Worm (Caenorhabditis elegans) whole organism, young adult: ENCODE data around the gene hmgr-1.
A peak's percentile ranks its signal among the peaks of the same experiment; 100 is the strongest.

Source experiments
- B0035.1 ChIP-seq: sonication (generic microtip); optimal IDR thresholded peaks from 2 replicates; lab custom pipeline; 2016; ENCODE audit warnings: missing genetic modification characterization, mild to moderate bottlenecking, missing compliant biosample characterization, missing genotype, missing genetic modification reagents
- B0261.1 ChIP-seq: sonication (generic microtip); optimal IDR thresholded peaks from 2 replicates; lab custom pipeline; 2016; ENCODE audit warnings: mild to moderate bottlenecking, missing genetic modification characterization, moderate library complexity, missing compliant biosample characterization
- F22D6.2 ChIP-seq: sonication (generic microtip); optimal IDR thresholded peaks from 2 replicates; lab custom pipeline; 2016; ENCODE audit warnings: mild to moderate bottlenecking, missing genetic modification characterization, missing compliant biosample characterization
- F49E8.2 ChIP-seq: sonication (generic microtip); optimal IDR thresholded peaks from 3 replicates; lab custom pipeline; 2017; ENCODE audit warnings: missing genetic modification characterization, mild to moderate bottlenecking, missing compliant biosample characterization, antibody characterized with exemption, moderate library complexity; ENCODE audit not compliant: insufficient read depth
- F52B5.7 ChIP-seq: sonication (generic microtip); optimal IDR thresholded peaks from 2 replicates; lab custom pipeline; 2016; ENCODE audit warnings: mild to moderate bottlenecking, missing genetic modification characterization, missing compliant biosample characterization
- F57A8.1 ChIP-seq: fragments of 200-800 bp; sonication (Bioruptor generic); optimal IDR thresholded peaks from 2 replicates; lab custom pipeline; 2018; ENCODE audit warnings: mild to moderate bottlenecking, missing genetic modification characterization, moderate library complexity, missing compliant biosample characterization
- F57C9.4 ChIP-seq: sonication (generic microtip); optimal IDR thresholded peaks from 2 replicates; lab custom pipeline; 2017; ENCODE audit warnings: mild to moderate bottlenecking, missing genetic modification characterization, missing compliant biosample characterization
- K11D2.4 ChIP-seq: fragments of 200-800 bp; sonication (Bioruptor generic); IDR thresholded peaks from 2 replicates; pipeline ENCODE4 v1.3.6; 2022; ENCODE audit warnings: missing genetic modification reagents, missing genetic modification characterization, missing compliant biosample characterization
- T26A5.8 ChIP-seq: sonication (generic microtip); optimal IDR thresholded peaks from 2 replicates; lab custom pipeline; 2016; ENCODE audit warnings: missing genetic modification characterization, missing compliant biosample characterization
- Y53F4B.3 ChIP-seq: fragments of 200-800 bp; sonication (Bioruptor generic); IDR thresholded peaks from 2 replicates; pipeline ENCODE4 v1.3.6; 2022; ENCODE audit warnings: missing genetic modification reagents, missing genetic modification characterization, missing compliant biosample characterization
- Y53G8AR.9 ChIP-seq: fragments of 200-800 bp; sonication (Bioruptor generic); conservative IDR thresholded peaks from 2 replicates; pipeline ENCODE4 v1.3.6; 2022; ENCODE audit warnings: missing genetic modification reagents, missing genetic modification characterization, missing compliant biosample characterization
- Y56A3A.18 ChIP-seq: fragments of 200-800 bp; sonication (Bioruptor generic); IDR thresholded peaks from 2 replicates; pipeline ENCODE4 v1.3.6; 2022; ENCODE audit warnings: missing genetic modification reagents, missing genetic modification characterization, missing compliant biosample characterization
- ZK185.1 ChIP-seq: sonication (generic microtip); optimal IDR thresholded peaks from 2 replicates; lab custom pipeline; 2016; ENCODE audit warnings: mild to moderate bottlenecking, missing genetic modification characterization, missing compliant biosample characterization; ENCODE audit not compliant: poor library complexity, severe bottlenecking
- akir-1 ChIP-seq: fragments of 200-800 bp; sonication (Bioruptor generic); optimal IDR thresholded peaks from 2 replicates; lab custom pipeline; 2018; ENCODE audit warnings: mild to moderate bottlenecking, missing genetic modification characterization, moderate library complexity, missing compliant biosample characterization
- ama-1 ChIP-seq, 3 experiments: fragments of 150-350 bp in 1 of 3; sonication (generic microtip) in 2 of 3; optimal IDR thresholded peaks; 2 replicates each; lab custom pipeline; 2014 to 2018; ENCODE audit warnings: missing biosample characterization in 2 of 3, missing genetic modification characterization in 2 of 3, missing genetic modification reagents in 2 of 3
- atf-7 ChIP-seq: sonication (generic microtip); optimal IDR thresholded peaks from 2 replicates; lab custom pipeline; 2017; ENCODE audit warnings: mild to moderate bottlenecking, missing genetic modification characterization, missing compliant biosample characterization
- athp-1 ChIP-seq: sonication (generic microtip); optimal IDR thresholded peaks from 2 replicates; lab custom pipeline; 2017; ENCODE audit warnings: mild to moderate bottlenecking, missing genetic modification characterization, missing compliant biosample characterization
- attf-5 ChIP-seq: fragments of 200-800 bp; sonication (Bioruptor generic); optimal IDR thresholded peaks from 2 replicates; lab custom pipeline; 2018; ENCODE audit warnings: mild to moderate bottlenecking, missing genetic modification characterization, missing compliant biosample characterization
- cebp-1 ChIP-seq, 2 experiments: fragments of 200-800 bp in 1 of 2; sonication (Bioruptor generic) in 1 of 2; sonication (generic microtip) in 1 of 2; IDR thresholded peaks in 1 of 2; optimal IDR thresholded peaks in 1 of 2; 2 replicates each; pipeline versions ENCODE4 v1.3.6 to Lab custom; 2017 to 2022; ENCODE audit warnings: missing compliant biosample characterization in 2 of 2, missing genetic modification characterization in 2 of 2, mild to moderate bottlenecking in 1 of 2, missing genetic modification reagents in 1 of 2, moderate library complexity in 1 of 2
- ceh-27 ChIP-seq: fragments of 200-800 bp; sonication (Bioruptor generic); optimal IDR thresholded peaks from 2 replicates; lab custom pipeline; 2018; ENCODE audit warnings: mild to moderate bottlenecking, missing genetic modification characterization, moderate library complexity, missing compliant biosample characterization
- ceh-40 ChIP-seq: fragments of 200-800 bp; sonication (Bioruptor generic); IDR thresholded peaks from 2 replicates; pipeline ENCODE4 v1.3.6; 2022; ENCODE audit warnings: missing genetic modification characterization, missing compliant biosample characterization
- ceh-91 ChIP-seq: fragments of 200-800 bp; sonication (Bioruptor generic); IDR thresholded peaks from 2 replicates; pipeline ENCODE4 v1.3.6; 2022; ENCODE audit warnings: missing genetic modification reagents, missing genetic modification characterization, missing compliant biosample characterization
- hlh-12 ChIP-seq: sonication (generic microtip); optimal IDR thresholded peaks from 2 replicates; lab custom pipeline; 2016; ENCODE audit warnings: missing genetic modification characterization, missing compliant biosample characterization
- hlh-26 ChIP-seq: fragments of 200-800 bp; sonication (Bioruptor generic); conservative IDR thresholded peaks from 2 replicates; pipeline ENCODE4 v1.3.6; 2022; ENCODE audit warnings: missing genetic modification reagents, missing genetic modification characterization, missing compliant biosample characterization
- lin-26 ChIP-seq: fragments of 200-800 bp; sonication (Bioruptor generic); IDR thresholded peaks from 2 replicates; pipeline ENCODE4 v1.3.6; 2022; ENCODE audit warnings: missing genetic modification reagents, missing genetic modification characterization, missing compliant biosample characterization
- lin-40 ChIP-seq: sonication (generic microtip); optimal IDR thresholded peaks from 2 replicates; lab custom pipeline; 2016; ENCODE audit warnings: missing genetic modification characterization, mild to moderate bottlenecking, missing compliant biosample characterization, missing genotype, missing genetic modification reagents
- lin-54 ChIP-seq: fragments of 200-800 bp; sonication (Bioruptor generic); optimal IDR thresholded peaks from 2 replicates; lab custom pipeline; 2018; ENCODE audit warnings: mild to moderate bottlenecking, missing genetic modification characterization, missing compliant biosample characterization
- lir-1 ChIP-seq: fragments of 200-800 bp; sonication (Bioruptor generic); conservative IDR thresholded peaks from 2 replicates; pipeline ENCODE4 v1.3.6; 2022; ENCODE audit warnings: missing genetic modification reagents, missing genetic modification characterization, missing compliant biosample characterization
- lsl-1 ChIP-seq: fragments of 200-800 bp; sonication (Bioruptor generic); optimal IDR thresholded peaks from 2 replicates; lab custom pipeline; 2018; ENCODE audit warnings: mild to moderate bottlenecking, missing genetic modification characterization, moderate library complexity, missing compliant biosample characterization
- madf-10 ChIP-seq: sonication (generic microtip); optimal IDR thresholded peaks from 2 replicates; lab custom pipeline; 2016; ENCODE audit warnings: mild to moderate bottlenecking, missing genetic modification characterization, missing compliant biosample characterization
- madf-3 ChIP-seq: fragments of 200-800 bp; sonication (Bioruptor generic); IDR thresholded peaks from 2 replicates; pipeline ENCODE4 v1.3.6; 2022; ENCODE audit warnings: missing genetic modification reagents, missing genetic modification characterization, missing compliant biosample characterization
- madf-8 ChIP-seq: fragments of 200-800 bp; sonication (Bioruptor generic); conservative IDR thresholded peaks from 2 replicates; pipeline ENCODE4 v1.3.6; 2022; ENCODE audit warnings: missing genetic modification reagents, missing genetic modification characterization, missing compliant biosample characterization
- mel-28 ChIP-seq: sonication (generic microtip); optimal IDR thresholded peaks from 2 replicates; lab custom pipeline; 2016; ENCODE audit warnings: borderline replicate concordance, mild to moderate bottlenecking, missing genetic modification characterization, missing compliant biosample characterization
- mes-4 ChIP-seq: sonication (generic microtip); optimal IDR thresholded peaks from 2 replicates; lab custom pipeline; 2016; ENCODE audit warnings: missing genotype, missing genetic modification characterization, missing compliant biosample characterization
- nfya-1 ChIP-seq: sonication (generic microtip); optimal IDR thresholded peaks from 2 replicates; lab custom pipeline; 2017; ENCODE audit warnings: antibody characterized with exemption, missing compliant biosample characterization, missing genetic modification characterization, borderline replicate concordance; ENCODE audit not compliant: insufficient read depth
- nhr-80 ChIP-seq: sonication (generic microtip); optimal IDR thresholded peaks from 2 replicates; lab custom pipeline; 2016; ENCODE audit warnings: missing genetic modification characterization, missing compliant biosample characterization
- repo-1 ChIP-seq: sonication (generic microtip); optimal IDR thresholded peaks from 2 replicates; lab custom pipeline; 2017; ENCODE audit warnings: mild to moderate bottlenecking, missing genetic modification characterization, missing compliant biosample characterization
- snpc-1.1 ChIP-seq: sonication (generic microtip); optimal IDR thresholded peaks from 2 replicates; lab custom pipeline; 2017; ENCODE audit warnings: missing genetic modification characterization, mild to moderate bottlenecking, missing compliant biosample characterization, antibody characterized with exemption, moderate library complexity, missing genotype, missing genetic modification reagents; ENCODE audit not compliant: insufficient read depth
- snpc-1.3 ChIP-seq: sonication (generic microtip); optimal IDR thresholded peaks from 2 replicates; lab custom pipeline; 2017; ENCODE audit warnings: missing genetic modification characterization, mild to moderate bottlenecking, missing compliant biosample characterization, antibody characterized with exemption, moderate library complexity, missing genotype, missing genetic modification reagents; ENCODE audit not compliant: insufficient read depth
- tbp1 ChIP-seq: fragments of 200-800 bp; sonication (Bioruptor generic); optimal IDR thresholded peaks from 2 replicates; lab custom pipeline; 2018; ENCODE audit warnings: mild to moderate bottlenecking, missing genetic modification characterization, missing compliant biosample characterization
- unc-62 ChIP-seq: fragments of 150-350 bp; optimal IDR thresholded peaks from 2 replicates; lab custom pipeline; 2014; ENCODE audit warnings: missing biosample characterization, missing genetic modification reagents, missing genetic modification characterization
- ztf-18 ChIP-seq: sonication (generic microtip); optimal IDR thresholded peaks from 2 replicates; lab custom pipeline; 2016; ENCODE audit warnings: missing genotype, mild to moderate bottlenecking, missing genetic modification characterization, missing compliant biosample characterization
- ztf-22 ChIP-seq: fragments of 200-800 bp; sonication (Bioruptor generic); optimal IDR thresholded peaks from 2 replicates; lab custom pipeline; 2018; ENCODE audit warnings: mild to moderate bottlenecking, missing genetic modification characterization, moderate library complexity, missing compliant biosample characterization
- ztf-25 ChIP-seq: fragments of 200-800 bp; sonication (Bioruptor generic); IDR thresholded peaks from 2 replicates; pipeline ENCODE4 v1.3.6; 2022; ENCODE audit warnings: missing genetic modification reagents, missing genetic modification characterization, missing compliant biosample characterization
- ztf-26 ChIP-seq: sonication (generic microtip); optimal IDR thresholded peaks from 2 replicates; lab custom pipeline; 2017; ENCODE audit warnings: missing genetic modification characterization, missing compliant biosample characterization
- ztf-28 ChIP-seq: fragments of 200-800 bp; sonication (Bioruptor generic); IDR thresholded peaks from 2 replicates; pipeline ENCODE4 v1.3.6; 2022; ENCODE audit warnings: missing genetic modification reagents, missing genetic modification characterization, missing compliant biosample characterization
- ztf-6 ChIP-seq: fragments of 200-800 bp; sonication (Bioruptor generic); IDR thresholded peaks from 2 replicates; pipeline ENCODE4 v1.3.6; 2022; ENCODE audit warnings: missing genetic modification reagents, missing genetic modification characterization, missing compliant biosample characterization

Gene hmgr-1

DNA sequence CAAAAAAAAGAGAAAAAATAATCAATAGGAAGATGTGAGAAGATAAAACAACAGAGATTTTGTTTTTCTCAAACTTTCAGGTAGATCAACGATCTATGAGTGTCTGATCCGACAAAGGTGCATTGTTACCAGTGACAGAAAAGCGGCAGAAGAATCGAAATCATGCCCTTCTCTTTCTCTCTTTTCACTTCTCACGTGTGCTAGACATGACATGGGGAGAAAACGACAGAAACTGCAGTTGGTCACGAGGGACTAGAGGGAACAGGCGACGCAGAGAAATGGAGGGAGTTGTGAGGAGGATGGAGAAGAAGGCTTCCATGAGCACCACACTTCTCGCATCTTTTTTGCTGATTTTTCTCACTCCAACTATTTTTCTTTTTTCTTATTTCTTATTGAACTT is 24.1 kb upstream of the hmgr-1 start, which contains the start of gene F56C9.10:
Gene F56C9.10, minus strand, starts transcription at position 97 of the 400 bp plus-strand sequence.
- TF ChIP-seq ztf-22 (no peak), F22D6.2 (tag; lab: Kevin White, UChicago) (peak; percentile 74), Y53F4B.3 (GFP tag; lab: Robert Waterston, UW) (no peak), repo-1 (tag; lab: Kevin White, UChicago) (peak; percentile 64), athp-1 (tag; lab: Kevin White, UChicago) (peak; percentile 75), lin-26 (peak; percentile 61), ama-1 (optimal IDR thresholded peaks at IDR 0.05; lab: Kevin White, UChicago) (no peak), ama-1 (GFP tag; optimal IDR thresholded peaks at IDR 0.05; lab: Kevin White, UChicago) (no peak), ceh-40 (GFP tag; lab: Robert Waterston, UW) (no peak), snpc-1.3 (no peak), lin-40 (tag; lab: Kevin White, UChicago) (peak; percentile 79), Y53G8AR.9 (peak; percentile 56; the same call in 1 of the 2 replicates), snpc-1.1 (no peak), madf-3 (GFP tag; lab: Robert Waterston, UW) (peak; percentile 77; the same call in 1 of the 2 replicates), attf-5 (peak; percentile 86), F57A8.1 (GFP tag; lab: Kevin White, UChicago) (no peak), T26A5.8 (tag; lab: Kevin White, UChicago) (no peak), mes-4 (tag; lab: Kevin White, UChicago) (no peak), K11D2.4 (GFP tag; lab: Robert Waterston, UW) (0 out of 2 replicates have a peak, but pooled peaks have one; percentile 35), lin-54 (GFP tag; lab: Kevin White, UChicago) (peak; percentile 50), ztf-25 (GFP tag; lab: Robert Waterston, UW) (no peak), ceh-91 (no peak), hlh-12 (tag; lab: Kevin White, UChicago) (no peak), cebp-1 (GFP tag; IDR thresholded peaks at IDR 0.05; lab: Robert Waterston, UW) (peak; percentile 78), cebp-1 (tag; optimal IDR thresholded peaks at IDR 0.05; lab: Kevin White, UChicago) (peak; percentile 86), F49E8.2 (tag; lab: Kevin White, UChicago) (no peak), ztf-18 (tag; lab: Kevin White, UChicago) (peak; percentile 16), atf-7 (tag; lab: Kevin White, UChicago) (peak; percentile 72), madf-8 (GFP tag; lab: Robert Waterston, UW) (no peak), ZK185.1 (tag; lab: Kevin White, UChicago) (peak; percentile 53), ceh-27 (GFP tag; lab: Kevin White, UChicago) (peak; percentile 83), nhr-80 (tag; lab: Kevin White, UChicago) (peak; percentile 78), ztf-6 (GFP tag; lab: Robert Waterston, UW) (0 out of 2 replicates have a peak, but pooled peaks have one; percentile 7), tbp1 (GFP tag; lab: Kevin White, UChicago) (peak; percentile 58), lir-1 (GFP tag; lab: Robert Waterston, UW) (no peak), ztf-28 (GFP tag; lab: Robert Waterston, UW) (no peak), ztf-26 (peak; percentile 62), nfya-1 (tag; lab: Kevin White, UChicago) (no peak), lsl-1 (no peak), B0035.1 (no peak), F57C9.4 (no peak), hlh-26 (GFP tag; lab: Robert Waterston, UW) (no peak), F52B5.7 (tag; lab: Kevin White, UChicago) (no peak), mel-28 (tag; lab: Kevin White, UChicago) (no peak), Y56A3A.18 (GFP tag; lab: Robert Waterston, UW) (no peak), madf-10 (peak; percentile 77), unc-62 (GFP tag; lab: Kevin White, UChicago) (peak; percentile 90), B0261.1 (tag; lab: Kevin White, UChicago) (no peak), akir-1 (GFP tag; lab: Kevin White, UChicago) (no peak)
